Fruit fly (Drosophila melanogaster): ENCODE results near the gene Rpn3.

DNA sequence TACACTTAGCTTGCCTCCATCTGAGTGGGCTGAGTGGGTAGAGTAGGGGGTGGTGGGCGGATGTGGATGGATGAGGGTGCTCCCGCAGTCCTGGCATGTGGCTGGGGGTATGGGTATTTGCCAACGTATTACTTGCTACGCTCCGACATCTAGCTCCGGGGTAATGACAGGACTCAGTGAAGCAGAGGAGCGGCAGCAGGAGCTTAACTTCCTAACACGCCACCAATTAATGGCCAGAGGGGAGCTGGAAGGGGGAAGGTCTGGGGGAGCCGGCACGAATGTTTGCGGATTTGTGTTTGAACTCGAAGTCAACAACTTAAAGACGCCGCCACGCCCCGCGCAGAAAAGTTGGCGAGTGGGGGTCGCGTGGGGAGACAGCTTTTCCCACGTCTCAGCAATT lies 33.3 kb upstream of the Rpn3 start:
- TF ChIP-seq psq (optimal IDR thresholded peaks at IDR 0.05) (no peak), Myc (optimal IDR thresholded peaks at IDR 0.05) (no peak), h (optimal IDR thresholded peaks at IDR 0.05) (no peak), Sin3A (optimal IDR thresholded peaks at IDR 0.05) (no peak), insv (optimal IDR thresholded peaks at IDR 0.05) (no peak)
